Worm (Caenorhabditis elegans) whole organism, young adult: Measurements from ENCODE around the gene F08G5.3.

ENCODE experiments used
- F52B5.7 ChIP-seq: sonication (generic microtip); optimal IDR thresholded peaks from 2 replicates; lab custom pipeline; 2016; ENCODE audit warnings: mild to moderate bottlenecking, missing genetic modification characterization, missing compliant biosample characterization
- ama-1 ChIP-seq, 3 experiments: fragments of 150-350 bp in 1 of 3; sonication (generic microtip) in 2 of 3; optimal IDR thresholded peaks; 2 replicates each; lab custom pipeline; 2014 to 2018; ENCODE audit warnings: missing biosample characterization in 2 of 3, missing genetic modification characterization in 2 of 3, missing genetic modification reagents in 2 of 3
- aptf-2 ChIP-seq: fragments of 200-800 bp; sonication (Bioruptor generic); conservative IDR thresholded peaks from 2 replicates; pipeline ENCODE4 v1.3.6; 2022; ENCODE audit warnings: missing genetic modification reagents, missing genetic modification characterization, missing compliant biosample characterization
- efl-1 ChIP-seq: fragments of 150-350 bp; optimal IDR thresholded peaks from 2 replicates; lab custom pipeline; 2014; ENCODE audit warnings: missing biosample characterization, missing genetic modification reagents, missing genetic modification characterization
- hlh-12 ChIP-seq: sonication (generic microtip); optimal IDR thresholded peaks from 2 replicates; lab custom pipeline; 2016; ENCODE audit warnings: missing genetic modification characterization, missing compliant biosample characterization
- mxl-1 ChIP-seq: sonication (generic microtip); optimal IDR thresholded peaks from 2 replicates; lab custom pipeline; 2016; ENCODE audit warnings: missing genetic modification characterization, missing compliant biosample characterization
- nhr-90 ChIP-seq: sonication (generic microtip); optimal IDR thresholded peaks from 2 replicates; lab custom pipeline; 2016; ENCODE audit warnings: missing genotype, mild to moderate bottlenecking, missing genetic modification characterization, missing compliant biosample characterization
- pha-4 ChIP-seq: fragments of 150-350 bp; sonication (generic microtip); optimal IDR thresholded peaks from 2 replicates; lab custom pipeline; 2014; ENCODE audit warnings: missing biosample characterization, missing genetic modification reagents, missing genetic modification characterization
- tbp1 ChIP-seq: fragments of 200-800 bp; sonication (Bioruptor generic); optimal IDR thresholded peaks from 2 replicates; lab custom pipeline; 2018; ENCODE audit warnings: mild to moderate bottlenecking, missing genetic modification characterization, missing compliant biosample characterization

DNA sequence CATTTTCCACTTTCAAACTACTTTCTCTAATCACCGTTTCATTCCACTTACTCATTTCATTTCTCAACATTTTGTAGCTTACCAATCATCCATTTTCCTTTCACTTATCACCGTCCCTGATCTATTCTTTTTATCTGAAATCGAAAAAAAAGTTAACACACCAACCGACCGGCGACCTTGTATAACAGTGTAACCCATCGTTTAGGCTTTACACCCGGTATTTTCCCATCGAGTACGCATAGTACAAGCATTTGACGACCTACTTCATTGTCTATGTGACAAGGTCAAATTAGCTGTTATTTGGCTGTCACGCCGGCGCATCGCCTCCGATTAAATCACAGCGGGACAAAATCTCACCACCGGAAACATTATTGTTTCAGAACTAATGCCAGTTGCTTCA is 12.1 kb upstream of the F08G5.3 start:
- TF ChIP-seq pha-4 (tag; lab: Kevin White, UChicago) = no peak
- no peak for TF ChIP-seq aptf-2 (GFP tag; lab: Robert Waterston, UW)
- no peak for TF ChIP-seq nhr-90 (tag; lab: Kevin White, UChicago)
- TF ChIP-seq ama-1 (optimal IDR thresholded peaks at IDR 0.05; lab: Kevin White, UChicago) = no peak
- TF ChIP-seq ama-1 (GFP tag; optimal IDR thresholded peaks at IDR 0.05; lab: Kevin White, UChicago) = no peak
- TF ChIP-seq efl-1 (GFP tag; lab: Kevin White, UChicago) = no peak
- TF ChIP-seq hlh-12 (tag; lab: Kevin White, UChicago) = no peak
- no peak for TF ChIP-seq F52B5.7
- TF ChIP-seq mxl-1 (tag; lab: Kevin White, UChicago) = no peak
- no peak for TF ChIP-seq tbp1 (GFP tag; lab: Kevin White, UChicago)
